Fruit fly (Drosophila melanogaster) whole organism, adult: ENCODE results near the gene Alg7.

ENCODE experiments used
- CG1620 ChIP-seq: fragments of 200-800 bp; sonication (Bioruptor generic); optimal IDR thresholded peaks from 2 replicates; lab custom pipeline; 2016; ENCODE audit warnings: missing biosample characterization, missing genetic modification characterization
- CG33017 ChIP-seq: fragments of 200-800 bp; sonication (Bioruptor generic); optimal IDR thresholded peaks from 2 replicates; lab custom pipeline; 2018; ENCODE audit warnings: missing biosample characterization, mild to moderate bottlenecking, missing genetic modification characterization, moderate library complexity
- CG5204 ChIP-seq: fragments of 200-800 bp; sonication (Bioruptor generic); optimal IDR thresholded peaks from 2 replicates; lab custom pipeline; 2016; ENCODE audit warnings: missing biosample characterization, missing genetic modification characterization
- CG7045 ChIP-seq: fragments of 200-800 bp; sonication (Bioruptor generic); optimal IDR thresholded peaks from 2 replicates; lab custom pipeline; 2017; ENCODE audit warnings: missing biosample characterization, mild to moderate bottlenecking, missing genetic modification characterization
- CG7101 ChIP-seq: fragments of 200-800 bp; sonication (Bioruptor generic); optimal IDR thresholded peaks from 2 replicates; lab custom pipeline; 2018; ENCODE audit warnings: missing biosample characterization, mild to moderate bottlenecking, missing genetic modification characterization, moderate library complexity
- Crg-1 ChIP-seq: fragments of 200-800 bp; sonication (Bioruptor generic); optimal IDR thresholded peaks from 2 replicates; lab custom pipeline; 2016; ENCODE audit warnings: missing biosample characterization, missing genetic modification characterization
- Hr96 ChIP-seq: fragments of 200-800 bp; sonication (Bioruptor generic); optimal IDR thresholded peaks from 2 replicates; lab custom pipeline; 2016; ENCODE audit warnings: missing biosample characterization, missing genetic modification characterization
- bab1 ChIP-seq: fragments of 200-800 bp; sonication (Bioruptor generic); optimal IDR thresholded peaks from 3 replicates; lab custom pipeline; 2019; ENCODE audit warnings: missing biosample characterization, mild to moderate bottlenecking, missing genetic modification characterization, moderate library complexity
- cic ChIP-seq: fragments of 200-800 bp; sonication (Bioruptor generic); optimal IDR thresholded peaks from 2 replicates; lab custom pipeline; 2017; ENCODE audit warnings: missing biosample characterization, mild to moderate bottlenecking, missing genetic modification characterization, moderate library complexity
- cnc ChIP-seq, 2 experiments: fragments of >200 bp; optimal IDR thresholded peaks; 2 replicates each; lab custom pipeline; 2017
- kay ChIP-seq: fragments of 200-800 bp; sonication (Bioruptor generic); peaks from one replicate; lab custom pipeline; 2016; ENCODE audit warnings: missing biosample characterization, missing genetic modification characterization, borderline replicate concordance
- pad ChIP-seq: fragments of 200-800 bp; sonication (Bioruptor generic); optimal IDR thresholded peaks from 3 replicates; lab custom pipeline; 2017; ENCODE audit warnings: missing biosample characterization, missing genetic modification characterization, mild to moderate bottlenecking, moderate library complexity, missing genetic modification reagents
- tj ChIP-seq: fragments of 200-800 bp; sonication (Bioruptor generic); optimal IDR thresholded peaks from 3 replicates; lab custom pipeline; 2017; ENCODE audit warnings: missing biosample characterization, mild to moderate bottlenecking, missing genetic modification characterization, moderate library complexity
- toe ChIP-seq: fragments of 200-800 bp; sonication (Bioruptor generic); optimal IDR thresholded peaks from 2 replicates; lab custom pipeline; 2016; ENCODE audit warnings: missing biosample characterization, missing genetic modification characterization

- TF ChIP-seq tj (GFP tag; lab: Kevin White, UChicago), result no peak
- TF ChIP-seq cnc (optimal IDR thresholded peaks at IDR 0.05; lab: Kevin White, UChicago), result no peak
- TF ChIP-seq Crg-1 (GFP tag; lab: Kevin White, UChicago), result no peak
- TF ChIP-seq pad (GFP tag; lab: Kevin White, UChicago), result no peak
- TF ChIP-seq CG7045 (GFP tag; lab: Kevin White, UChicago), result no peak
- no peak for TF ChIP-seq cic (GFP tag; lab: Kevin White, UChicago)
- no peak for TF ChIP-seq toe
- TF ChIP-seq Hr96 (GFP tag; lab: Kevin White, UChicago), result no peak
- TF ChIP-seq CG7101, result no peak
- no peak for TF ChIP-seq kay
- TF ChIP-seq CG33017, result no peak
- no peak for TF ChIP-seq CG1620
- no peak for TF ChIP-seq CG5204 (GFP tag; lab: Kevin White, UChicago)
- no peak for TF ChIP-seq bab1 (GFP tag; lab: Kevin White, UChicago)
Measured at dm6 chr2L:13183150-13183549, 4.1 kb downstream of the Alg7 start, which contains the start of gene Rsph1.
